Worm (Caenorhabditis elegans) whole organism, young adult: ENCODE measurements around the gene gpd-2.

Experiments
- B0336.3 ChIP-seq: fragments of 200-800 bp; sonication (Bioruptor generic); IDR thresholded peaks from 2 replicates; pipeline ENCODE4 v1.3.6; 2022; ENCODE audit warnings: missing genetic modification characterization, missing compliant biosample characterization
- C17E4.6 ChIP-seq: fragments of 200-800 bp; sonication (Bioruptor generic); IDR thresholded peaks from 2 replicates; pipeline ENCODE4 v1.3.6; 2022; ENCODE audit warnings: missing genetic modification reagents, missing genetic modification characterization, missing compliant biosample characterization
- F55B11.4 ChIP-seq: sonication (generic microtip); optimal IDR thresholded peaks from 2 replicates; lab custom pipeline; 2016; ENCODE audit warnings: missing compliant biosample characterization, missing genetic modification characterization, borderline replicate concordance; ENCODE audit not compliant: insufficient read depth
- F57A8.1 ChIP-seq: fragments of 200-800 bp; sonication (Bioruptor generic); optimal IDR thresholded peaks from 2 replicates; lab custom pipeline; 2018; ENCODE audit warnings: mild to moderate bottlenecking, missing genetic modification characterization, moderate library complexity, missing compliant biosample characterization
- Y53F4B.3 ChIP-seq: fragments of 200-800 bp; sonication (Bioruptor generic); IDR thresholded peaks from 2 replicates; pipeline ENCODE4 v1.3.6; 2022; ENCODE audit warnings: missing genetic modification reagents, missing genetic modification characterization, missing compliant biosample characterization
- Y53G8AR.9 ChIP-seq: fragments of 200-800 bp; sonication (Bioruptor generic); conservative IDR thresholded peaks from 2 replicates; pipeline ENCODE4 v1.3.6; 2022; ENCODE audit warnings: missing genetic modification reagents, missing genetic modification characterization, missing compliant biosample characterization
- ama-1 ChIP-seq, 3 experiments: fragments of 150-350 bp in 1 of 3; sonication (generic microtip) in 2 of 3; optimal IDR thresholded peaks; 2 replicates each; lab custom pipeline; 2014 to 2018; ENCODE audit warnings: missing biosample characterization in 2 of 3, missing genetic modification characterization in 2 of 3, missing genetic modification reagents in 2 of 3
- aptf-2 ChIP-seq: fragments of 200-800 bp; sonication (Bioruptor generic); conservative IDR thresholded peaks from 2 replicates; pipeline ENCODE4 v1.3.6; 2022; ENCODE audit warnings: missing genetic modification reagents, missing genetic modification characterization, missing compliant biosample characterization
- attf-5 ChIP-seq: fragments of 200-800 bp; sonication (Bioruptor generic); optimal IDR thresholded peaks from 2 replicates; lab custom pipeline; 2018; ENCODE audit warnings: mild to moderate bottlenecking, missing genetic modification characterization, missing compliant biosample characterization
- bed-2 ChIP-seq: fragments of 200-800 bp; sonication (Bioruptor generic); IDR thresholded peaks from 2 replicates; pipeline ENCODE4 v1.3.6; 2022; ENCODE audit warnings: missing genetic modification reagents, missing genetic modification characterization, missing compliant biosample characterization
- cebp-1 ChIP-seq, 2 experiments: fragments of 200-800 bp in 1 of 2; sonication (Bioruptor generic) in 1 of 2; sonication (generic microtip) in 1 of 2; IDR thresholded peaks in 1 of 2; optimal IDR thresholded peaks in 1 of 2; 2 replicates each; pipeline versions ENCODE4 v1.3.6 to Lab custom; 2017 to 2022; ENCODE audit warnings: missing compliant biosample characterization in 2 of 2, missing genetic modification characterization in 2 of 2, mild to moderate bottlenecking in 1 of 2, missing genetic modification reagents in 1 of 2, moderate library complexity in 1 of 2
- ceh-100 ChIP-seq: fragments of 200-800 bp; sonication (Bioruptor generic); IDR thresholded peaks from 2 replicates; pipeline ENCODE4 v1.3.6; 2022; ENCODE audit warnings: missing genetic modification reagents, missing genetic modification characterization, missing compliant biosample characterization
- ceh-40 ChIP-seq: fragments of 200-800 bp; sonication (Bioruptor generic); IDR thresholded peaks from 2 replicates; pipeline ENCODE4 v1.3.6; 2022; ENCODE audit warnings: missing genetic modification characterization, missing compliant biosample characterization
- ceh-58 ChIP-seq: fragments of 200-800 bp; sonication (Bioruptor generic); IDR thresholded peaks from 2 replicates; pipeline ENCODE4 v1.3.6; 2022; ENCODE audit warnings: missing genetic modification characterization, missing compliant biosample characterization
- chd-7 ChIP-seq: sonication (generic microtip); optimal IDR thresholded peaks from 2 replicates; lab custom pipeline; 2016; ENCODE audit warnings: mild to moderate bottlenecking, missing genetic modification characterization, moderate library complexity, missing compliant biosample characterization
- egl-44 ChIP-seq: fragments of 200-800 bp; sonication (Bioruptor generic); IDR thresholded peaks from 2 replicates; pipeline ENCODE4 v1.3.6; 2022; ENCODE audit warnings: missing genetic modification reagents, missing genetic modification characterization, missing compliant biosample characterization
- gei-17 ChIP-seq: fragments of 200-800 bp; sonication (Bioruptor generic); optimal IDR thresholded peaks from 2 replicates; lab custom pipeline; 2018; ENCODE audit warnings: mild to moderate bottlenecking, missing genetic modification characterization, missing compliant biosample characterization
- hsf-1 ChIP-seq: fragments of 200-800 bp; sonication (Bioruptor generic); IDR thresholded peaks from 2 replicates; pipeline ENCODE4 v1.3.6; 2022; ENCODE audit warnings: missing genetic modification reagents, missing genetic modification characterization, missing compliant biosample characterization
- let-526 ChIP-seq: fragments of 200-800 bp; sonication (Bioruptor generic); IDR thresholded peaks from 2 replicates; pipeline ENCODE4 v1.3.6; 2022; ENCODE audit warnings: missing genetic modification reagents, missing genetic modification characterization, missing compliant biosample characterization
- let-607 ChIP-seq, 2 experiments: fragments of 200-800 bp in 1 of 2; sonication (Bioruptor generic) in 1 of 2; sonication (generic microtip) in 1 of 2; optimal IDR thresholded peaks; 2 replicates each; lab custom pipeline; 2016 to 2018; ENCODE audit warnings: mild to moderate bottlenecking in 2 of 2, missing compliant biosample characterization in 2 of 2, missing genetic modification characterization in 2 of 2, moderate library complexity in 2 of 2, missing genotype in 1 of 2
- lin-35 ChIP-seq, 3 experiments: fragments of 150-350 bp in 2 of 3; sonication (generic microtip) in 1 of 3; optimal IDR thresholded peaks; 2 replicates each; lab custom pipeline; 2014 to 2018; ENCODE audit warnings: missing biosample characterization in 3 of 3, missing genetic modification characterization in 3 of 3, missing genetic modification reagents in 3 of 3
- lin-40 ChIP-seq: sonication (generic microtip); optimal IDR thresholded peaks from 2 replicates; lab custom pipeline; 2016; ENCODE audit warnings: missing genetic modification characterization, mild to moderate bottlenecking, missing compliant biosample characterization, missing genotype, missing genetic modification reagents
- madf-6 ChIP-seq: fragments of 200-800 bp; sonication (Bioruptor generic); IDR thresholded peaks from 2 replicates; pipeline ENCODE4 v1.3.6; 2022; ENCODE audit warnings: missing genetic modification reagents, missing genetic modification characterization, missing compliant biosample characterization
- nfya-2 ChIP-seq: fragments of 200-800 bp; sonication (Bioruptor generic); IDR thresholded peaks from 2 replicates; pipeline ENCODE4 v1.3.6; 2022; ENCODE audit warnings: missing genetic modification reagents, missing genetic modification characterization, missing compliant biosample characterization
- nfyb-1 ChIP-seq: fragments of 200-800 bp; sonication (Bioruptor generic); IDR thresholded peaks from 2 replicates; pipeline ENCODE4 v1.3.6; 2022; ENCODE audit warnings: missing genetic modification reagents, missing genetic modification characterization, missing compliant biosample characterization
- nhr-179 ChIP-seq: sonication (generic microtip); optimal IDR thresholded peaks from 2 replicates; lab custom pipeline; 2016; ENCODE audit warnings: mild to moderate bottlenecking, missing genetic modification characterization, missing compliant biosample characterization
- nhr-27 ChIP-seq: fragments of 200-800 bp; sonication (Bioruptor generic); optimal IDR thresholded peaks from 2 replicates; lab custom pipeline; 2018; ENCODE audit warnings: mild to moderate bottlenecking, missing genetic modification characterization, moderate library complexity, missing compliant biosample characterization
- nhr-80 ChIP-seq: sonication (generic microtip); optimal IDR thresholded peaks from 2 replicates; lab custom pipeline; 2016; ENCODE audit warnings: missing genetic modification characterization, missing compliant biosample characterization
- rcor-1 ChIP-seq: fragments of 200-800 bp; sonication (Bioruptor generic); IDR thresholded peaks from 2 replicates; pipeline ENCODE4 v1.3.6; 2022; ENCODE audit warnings: missing genetic modification reagents, missing genetic modification characterization, missing compliant biosample characterization
- rpc-1 ChIP-seq, 2 experiments: fragments of 150-350 bp in 1 of 2; sonication (generic microtip) in 1 of 2; optimal IDR thresholded peaks; 2 replicates each; lab custom pipeline; 2014 to 2018; ENCODE audit warnings: missing biosample characterization in 1 of 2, missing genetic modification characterization in 1 of 2, missing genetic modification reagents in 1 of 2, missing genotype in 1 of 2
- sdz-38 ChIP-seq: sonication (generic microtip); optimal IDR thresholded peaks from 2 replicates; lab custom pipeline; 2016; ENCODE audit warnings: missing genotype, missing genetic modification characterization, missing compliant biosample characterization
- somi-1 ChIP-seq: fragments of 200-800 bp; sonication (Bioruptor generic); optimal IDR thresholded peaks from 2 replicates; lab custom pipeline; 2018; ENCODE audit warnings: mild to moderate bottlenecking, missing genetic modification characterization, missing compliant biosample characterization
- tbp1 ChIP-seq: fragments of 200-800 bp; sonication (Bioruptor generic); optimal IDR thresholded peaks from 2 replicates; lab custom pipeline; 2018; ENCODE audit warnings: mild to moderate bottlenecking, missing genetic modification characterization, missing compliant biosample characterization
- tbx-9 ChIP-seq: sonication (generic microtip); optimal IDR thresholded peaks from 2 replicates; lab custom pipeline; 2016; ENCODE audit warnings: borderline replicate concordance, missing genetic modification characterization, inconsistent platforms, missing compliant biosample characterization
- xnd-1 ChIP-seq: sonication (generic microtip); optimal IDR thresholded peaks from 2 replicates; lab custom pipeline; 2016; ENCODE audit warnings: missing genotype, missing genetic modification reagents, missing genetic modification characterization, missing compliant biosample characterization
- zfh-2 ChIP-seq: fragments of 200-800 bp; sonication (Bioruptor generic); conservative IDR thresholded peaks from 2 replicates; pipeline ENCODE4 v1.3.6; 2022; ENCODE audit warnings: missing genetic modification reagents, missing genetic modification characterization, missing compliant biosample characterization

gpd-2 gene

DNA sequence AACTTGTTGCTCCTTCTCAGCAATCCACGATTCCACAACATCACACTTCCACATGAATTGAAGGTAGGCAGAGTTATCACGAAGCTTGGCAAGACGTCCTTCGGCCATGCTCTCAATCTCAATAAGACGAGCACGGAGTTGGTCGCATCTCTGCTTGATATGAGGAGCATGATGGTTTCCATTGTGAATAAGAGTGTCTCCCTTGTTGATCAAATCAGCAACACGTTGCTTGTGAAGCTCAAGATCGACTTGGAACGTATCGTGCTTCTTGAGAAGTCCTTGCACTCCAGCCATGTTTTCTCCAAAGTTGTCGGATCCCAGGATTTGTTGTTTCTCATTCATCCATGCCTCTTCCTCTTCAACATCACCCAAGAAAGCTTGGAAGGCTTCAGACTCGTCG, 5.1 kb upstream of the gpd-2 start (continued):
- TF ChIP-seq madf-6: no peak
- no peak for TF ChIP-seq let-526 (GFP tag; lab: Robert Waterston, UW)

DNA sequence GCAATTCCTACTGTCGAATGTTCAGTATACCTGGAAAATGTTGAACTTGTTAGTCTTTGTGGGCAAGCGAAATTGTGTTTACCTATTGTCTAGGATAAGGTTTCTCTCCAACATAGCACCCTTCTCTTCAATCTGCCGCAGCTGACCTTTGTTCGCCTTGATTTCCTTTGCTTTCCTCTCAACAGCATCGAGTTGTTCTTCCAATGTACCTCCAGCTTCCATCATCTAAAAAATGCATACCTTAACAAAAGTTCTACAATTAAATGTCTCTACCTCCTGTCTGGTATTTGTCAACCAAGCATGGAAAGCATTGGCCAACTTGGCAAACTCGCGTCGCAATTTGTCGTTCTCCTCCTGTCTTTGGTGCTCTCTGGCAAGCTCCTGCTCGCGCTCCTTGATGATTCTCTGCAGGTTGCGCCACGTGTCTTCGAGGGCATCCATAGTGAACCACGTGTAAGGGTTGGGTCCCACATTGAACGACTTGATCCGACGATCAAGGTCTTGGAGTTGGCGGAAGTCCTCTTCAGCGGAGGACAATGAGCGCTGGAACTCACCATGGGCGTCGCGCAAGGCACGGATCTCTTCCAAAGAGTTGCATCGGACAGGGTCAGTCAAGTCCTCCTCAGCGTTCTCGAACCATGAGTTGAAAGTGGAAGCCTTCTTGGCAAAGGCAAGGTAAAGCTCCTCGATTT, 4.3 kb upstream of the gpd-2 start:
- peak; percentile 20 for TF ChIP-seq chd-7 (tag; lab: Kevin White, UChicago)
- peak; percentile 66 for TF ChIP-seq zfh-2 (GFP tag; lab: Robert Waterston, UW)
- 0 out of 2 replicates have a peak, but pooled peaks have one; percentile 9 for TF ChIP-seq rcor-1 (GFP tag; lab: Robert Waterston, UW)
- no peak for TF ChIP-seq C17E4.6 (GFP tag; lab: Robert Waterston, UW)

- TF ChIP-seq nhr-27 (tag; lab: Kevin White, UChicago): no peak
- TF ChIP-seq nfyb-1 (GFP tag; lab: Robert Waterston, UW): 0 out of 2 replicates have a peak, but pooled peaks have one; percentile 24
- peak; percentile 5 for TF ChIP-seq tbp1
- peak; percentile 56; the same call in 1 of the 2 replicates for TF ChIP-seq hsf-1 (GFP tag; lab: Robert Waterston, UW)
- no peak for TF ChIP-seq rpc-1 (optimal IDR thresholded peaks at IDR 0.05; lab: Kevin White, UChicago)
- TF ChIP-seq rpc-1 (tag; optimal IDR thresholded peaks at IDR 0.05; lab: Kevin White, UChicago): no peak
- TF ChIP-seq Y53F4B.3 (GFP tag; lab: Robert Waterston, UW): no peak
- peak; percentile 62 for TF ChIP-seq lin-40 (tag; lab: Kevin White, UChicago)
- peak in 1 of 2 experiments; percentile 6 for TF ChIP-seq let-607 (tag; optimal IDR thresholded peaks at IDR 0.05; lab: Kevin White, UChicago)
- TF ChIP-seq nhr-80 (tag; lab: Kevin White, UChicago): peak; percentile 48
- no peak for TF ChIP-seq ceh-58
- no peak for TF ChIP-seq nfya-2 (GFP tag; lab: Robert Waterston, UW)
- TF ChIP-seq nhr-179: no peak
- no peak for TF ChIP-seq xnd-1 (tag; lab: Kevin White, UChicago)
- no peak for TF ChIP-seq B0336.3
- TF ChIP-seq egl-44: no peak
- no peak for TF ChIP-seq aptf-2 (GFP tag; lab: Robert Waterston, UW)
- TF ChIP-seq F57A8.1 (GFP tag; lab: Kevin White, UChicago): no peak
- TF ChIP-seq F55B11.4 (tag; lab: Kevin White, UChicago): no peak
- TF ChIP-seq lin-35 (GFP tag; optimal IDR thresholded peaks at IDR 0.05; lab: Kevin White, UChicago): no peak
- no peak for TF ChIP-seq bed-2 (GFP tag; lab: Robert Waterston, UW)
- TF ChIP-seq attf-5 (GFP tag; lab: Kevin White, UChicago): no peak
- no peak for TF ChIP-seq ceh-40 (GFP tag; lab: Robert Waterston, UW)
- TF ChIP-seq cebp-1 (GFP tag; IDR thresholded peaks at IDR 0.05; lab: Robert Waterston, UW): no peak
- peak; percentile 10 for TF ChIP-seq cebp-1 (tag; optimal IDR thresholded peaks at IDR 0.05; lab: Kevin White, UChicago)
- TF ChIP-seq Y53G8AR.9 (GFP tag; lab: Robert Waterston, UW): 0 out of 2 replicates have a peak, but pooled peaks have one; percentile 50
- no peak for TF ChIP-seq gei-17 (GFP tag; lab: Kevin White, UChicago)
- no peak for TF ChIP-seq somi-1 (GFP tag; lab: Kevin White, UChicago)
- TF ChIP-seq sdz-38 (tag; lab: Kevin White, UChicago): no peak
- TF ChIP-seq ceh-100 (GFP tag; lab: Robert Waterston, UW): no peak
- TF ChIP-seq ama-1 (optimal IDR thresholded peaks at IDR 0.05; lab: Kevin White, UChicago): peak; percentile 11
- no peak for TF ChIP-seq ama-1 (GFP tag; optimal IDR thresholded peaks at IDR 0.05; lab: Kevin White, UChicago)
- TF ChIP-seq tbx-9 (tag; lab: Kevin White, UChicago): no peak
Measured at ce11 chrX:3117204-3117603, 2.7 kb upstream of the gpd-2 start.
